Worm (Caenorhabditis elegans) whole organism, L2 larva: ENCODE measurements around the gene cyn-9.
A peak's percentile ranks its signal among the peaks of the same experiment; 100 is the strongest.

Experiments
- C34F6.9 ChIP-seq: fragments of 150-350 bp; optimal IDR thresholded peaks from 2 replicates; lab custom pipeline; 2014; ENCODE audit warnings: missing biosample characterization, missing genetic modification characterization
- F13H6.1 ChIP-seq: sonication (generic microtip); optimal IDR thresholded peaks from 2 replicates; lab custom pipeline; 2016; ENCODE audit warnings: missing genetic modification characterization, missing compliant biosample characterization
- Y55F3AM.14 ChIP-seq: fragments of 200-800 bp; sonication (Bioruptor generic); optimal IDR thresholded peaks from 2 replicates; lab custom pipeline; 2018; ENCODE audit warnings: mild to moderate bottlenecking, missing genetic modification characterization, missing compliant biosample characterization
- ZK546.5 ChIP-seq: sonication (generic microtip); optimal IDR thresholded peaks from 2 replicates; lab custom pipeline; 2017; ENCODE audit warnings: missing biosample characterization, missing genetic modification characterization
- alr-1 ChIP-seq: fragments of 150-350 bp; optimal IDR thresholded peaks from 2 replicates; lab custom pipeline; 2014; ENCODE audit warnings: missing biosample characterization, missing genetic modification characterization
- aly-2 ChIP-seq: fragments of 150-350 bp; optimal IDR thresholded peaks from 2 replicates; lab custom pipeline; 2014; ENCODE audit warnings: missing biosample characterization, missing genetic modification characterization
- ama-1 ChIP-seq: fragments of 150-350 bp; optimal IDR thresholded peaks from 2 replicates; lab custom pipeline; 2018; ENCODE audit warnings: inconsistent platforms
- blmp-1 ChIP-seq: sonication (generic microtip); optimal IDR thresholded peaks from 2 replicates; lab custom pipeline; 2017; ENCODE audit warnings: missing genetic modification characterization, mild to moderate bottlenecking, missing compliant biosample characterization, antibody characterized with exemption, moderate library complexity; ENCODE audit not compliant: insufficient read depth
- ceh-82 ChIP-seq: fragments of 150-350 bp; optimal IDR thresholded peaks from 2 replicates; lab custom pipeline; 2014; ENCODE audit warnings: missing biosample characterization, missing genetic modification characterization
- crh-2 ChIP-seq: sonication (generic microtip); optimal IDR thresholded peaks from 2 replicates; lab custom pipeline; 2017; ENCODE audit warnings: missing biosample characterization, missing genetic modification characterization
- dmd-4 ChIP-seq: sonication (generic microtip); optimal IDR thresholded peaks from 2 replicates; lab custom pipeline; 2017; ENCODE audit warnings: missing biosample characterization, missing genetic modification characterization
- elt-1 ChIP-seq: fragments of 150-350 bp; optimal IDR thresholded peaks from 2 replicates; lab custom pipeline; 2014; ENCODE audit warnings: missing biosample characterization, missing genetic modification characterization
- elt-3 ChIP-seq: sonication (generic microtip); optimal IDR thresholded peaks from 2 replicates; lab custom pipeline; 2017; ENCODE audit warnings: missing biosample characterization, missing genetic modification characterization
- fos-1 ChIP-seq: fragments of 150-350 bp; optimal IDR thresholded peaks from 2 replicates; lab custom pipeline; 2014; ENCODE audit warnings: missing biosample characterization, missing genetic modification characterization
- gmeb-1 ChIP-seq: fragments of 150-350 bp; optimal IDR thresholded peaks from 2 replicates; lab custom pipeline; 2014; ENCODE audit warnings: missing biosample characterization, missing genetic modification characterization
- lin-11 ChIP-seq: fragments of 150-350 bp; sonication (generic microtip); optimal IDR thresholded peaks from 2 replicates; lab custom pipeline; 2014; ENCODE audit warnings: missing biosample characterization, missing genetic modification characterization, inconsistent platforms, mixed read lengths
- lin-13 ChIP-seq: fragments of 150-350 bp; optimal IDR thresholded peaks from 2 replicates; lab custom pipeline; 2014; ENCODE audit warnings: missing biosample characterization, missing genetic modification reagents, missing genetic modification characterization
- lin-39 ChIP-seq: fragments of 150-350 bp; optimal IDR thresholded peaks from 2 replicates; lab custom pipeline; 2014; ENCODE audit warnings: missing biosample characterization, missing genetic modification reagents, missing genetic modification characterization
- lsy-2 ChIP-seq, 2 experiments: fragments of 150-350 bp in 1 of 2; sonication (generic microtip) in 1 of 2; optimal IDR thresholded peaks; 2 replicates each; lab custom pipeline; 2014 to 2017; ENCODE audit warnings: missing biosample characterization in 2 of 2, missing genetic modification characterization in 2 of 2
- mbf-1 ChIP-seq: sonication (generic microtip); optimal IDR thresholded peaks from 2 replicates; lab custom pipeline; 2017; ENCODE audit warnings: missing biosample characterization, missing genetic modification characterization
- mdl-1 ChIP-seq, 2 experiments: fragments of 150-350 bp in 1 of 2; sonication (generic microtip) in 1 of 2; optimal IDR thresholded peaks; 2 replicates each; lab custom pipeline; 2017; ENCODE audit warnings: missing biosample characterization in 2 of 2, missing genetic modification characterization in 2 of 2
- nhr-10 ChIP-seq: sonication (generic microtip); optimal IDR thresholded peaks from 2 replicates; lab custom pipeline; 2017; ENCODE audit warnings: missing biosample characterization, missing genetic modification characterization
- nhr-11 ChIP-seq: fragments of 150-350 bp; optimal IDR thresholded peaks from 2 replicates; lab custom pipeline; 2014; ENCODE audit warnings: missing biosample characterization, missing genetic modification characterization
- nhr-129 ChIP-seq: fragments of 150-350 bp; optimal IDR thresholded peaks from 2 replicates; lab custom pipeline; 2014; ENCODE audit warnings: missing biosample characterization, missing genetic modification characterization
- nhr-21 ChIP-seq: fragments of 150-350 bp; optimal IDR thresholded peaks from 2 replicates; lab custom pipeline; 2014; ENCODE audit warnings: missing biosample characterization, missing genetic modification characterization
- nhr-23 ChIP-seq: fragments of 150-350 bp; optimal IDR thresholded peaks from 2 replicates; lab custom pipeline; 2014; ENCODE audit warnings: missing biosample characterization, missing genetic modification reagents, missing genetic modification characterization
- nhr-237 ChIP-seq: fragments of 150-350 bp; optimal IDR thresholded peaks from 2 replicates; lab custom pipeline; 2014; ENCODE audit warnings: missing biosample characterization, missing genetic modification characterization
- nhr-25 ChIP-seq: fragments of 150-350 bp; sonication (generic microtip); optimal IDR thresholded peaks from 3 replicates; lab custom pipeline; 2014; ENCODE audit warnings: missing biosample characterization, missing genetic modification characterization
- nhr-6 ChIP-seq: fragments of 150-350 bp; optimal IDR thresholded peaks from 2 replicates; lab custom pipeline; 2014; ENCODE audit warnings: missing biosample characterization, missing genetic modification characterization
- peb-1 ChIP-seq: fragments of 150-350 bp; optimal IDR thresholded peaks from 2 replicates; lab custom pipeline; 2014; ENCODE audit warnings: missing biosample characterization, missing genetic modification characterization
- sem-4 ChIP-seq: fragments of 150-350 bp; optimal IDR thresholded peaks from 2 replicates; lab custom pipeline; 2014; ENCODE audit warnings: missing biosample characterization, missing genetic modification reagents, missing genetic modification characterization
- skn-1 ChIP-seq: sonication (generic microtip); optimal IDR thresholded peaks from 2 replicates; lab custom pipeline; 2017; ENCODE audit warnings: missing biosample characterization, missing genetic modification characterization
- sma-3 ChIP-seq: sonication (generic microtip); optimal IDR thresholded peaks from 2 replicates; lab custom pipeline; 2016; ENCODE audit warnings: missing genetic modification reagents, missing genetic modification characterization, missing compliant biosample characterization
- sma-9 ChIP-seq, 2 experiments: fragments of 150-350 bp in 1 of 2; sonication (generic microtip) in 1 of 2; optimal IDR thresholded peaks; 2 replicates each; lab custom pipeline; 2014 to 2016; ENCODE audit warnings: missing genetic modification characterization in 2 of 2, mild to moderate bottlenecking in 1 of 2, missing biosample characterization in 1 of 2, missing compliant biosample characterization in 1 of 2, missing genetic modification reagents in 1 of 2, moderate library complexity in 1 of 2
- snpc-4 ChIP-seq: fragments of 150-350 bp; optimal IDR thresholded peaks from 2 replicates; lab custom pipeline; 2014; ENCODE audit warnings: missing biosample characterization, missing genetic modification characterization
- unc-55 ChIP-seq: fragments of 150-350 bp; sonication (generic microtip); optimal IDR thresholded peaks from 3 replicates; lab custom pipeline; 2014; ENCODE audit warnings: missing biosample characterization, missing genetic modification reagents, missing genetic modification characterization
- unc-62 ChIP-seq: fragments of 150-350 bp; optimal IDR thresholded peaks from 2 replicates; lab custom pipeline; 2014; ENCODE audit warnings: missing biosample characterization, missing genetic modification reagents, missing genetic modification characterization
- zag-1 ChIP-seq: fragments of 150-350 bp; optimal IDR thresholded peaks from 2 replicates; lab custom pipeline; 2014; ENCODE audit warnings: missing biosample characterization, missing genetic modification characterization
- ztf-11 ChIP-seq: sonication (generic microtip); optimal IDR thresholded peaks from 2 replicates; lab custom pipeline; 2017; ENCODE audit warnings: missing biosample characterization, missing genetic modification characterization
- ztf-4 ChIP-seq: fragments of 150-350 bp; optimal IDR thresholded peaks from 2 replicates; lab custom pipeline; 2014; ENCODE audit warnings: missing biosample characterization, missing genetic modification characterization

Gene cyn-9

ce11 chrIII:3703397-3703796 is 4.0 kb upstream of the cyn-9 start, which contains the start of gene C14B1.3:
TSS of gene C14B1.3 (plus strand) at chrIII:3703564.
- peak; percentile 28 for TF ChIP-seq sem-4 (tag; lab: Kevin White, UChicago)
- TF ChIP-seq mbf-1 (tag; lab: Kevin White, UChicago) = no peak
- peak; percentile 21 for TF ChIP-seq nhr-129 (tag; lab: Kevin White, UChicago)
- TF ChIP-seq blmp-1 = peak; percentile 4
- TF ChIP-seq nhr-10 (tag; lab: Kevin White, UChicago) = no peak
- no peak for TF ChIP-seq Y55F3AM.14 (GFP tag; lab: Kevin White, UChicago)
- no peak for TF ChIP-seq lin-11 (tag; lab: Kevin White, UChicago)
- peak in 1 of 2 experiments; percentile 50 for TF ChIP-seq lsy-2 (tag; optimal IDR thresholded peaks at IDR 0.05; lab: Kevin White, UChicago)
- TF ChIP-seq zag-1 (tag; lab: Kevin White, UChicago) = no peak
- TF ChIP-seq mdl-1 (tag; optimal IDR thresholded peaks at IDR 0.05; lab: Kevin White, UChicago) = peak in 1 of 2 experiments; percentile 11
- peak; percentile 56 for TF ChIP-seq unc-55
- TF ChIP-seq unc-62 (GFP tag; lab: Kevin White, UChicago) = no peak
- TF ChIP-seq lin-39 = no peak
- TF ChIP-seq sma-3 (GFP tag; lab: Kevin White, UChicago) = peak; percentile 19
- no peak for TF ChIP-seq nhr-25 (tag; lab: Kevin White, UChicago)
- peak; percentile 90 for TF ChIP-seq fos-1 (tag; lab: Kevin White, UChicago)
- TF ChIP-seq ztf-11 = no peak
- TF ChIP-seq lin-13 = peak; percentile 34
- peak; percentile 4 for TF ChIP-seq sma-9 (GFP tag; optimal IDR thresholded peaks at IDR 0.05; lab: Kevin White, UChicago)
- no peak for TF ChIP-seq sma-9 (tag; optimal IDR thresholded peaks at IDR 0.05; lab: Kevin White, UChicago)
- peak; percentile 86 for TF ChIP-seq C34F6.9 (tag; lab: Kevin White, UChicago)
- TF ChIP-seq ztf-4 (tag; lab: Kevin White, UChicago) = no peak
- TF ChIP-seq nhr-6 (tag; lab: Kevin White, UChicago) = no peak
- TF ChIP-seq crh-2 (tag; lab: Kevin White, UChicago) = peak; percentile 32

ce11 chrIII:3701411-3702310 is 2.2 kb upstream of the cyn-9 start, which contains the start of the genes pdi-1 and C14B1.2:
TSS of gene pdi-1 (minus strand) at chrIII:3701461.
TSS of gene C14B1.2 (plus strand) at chrIII:3702260.
- TF ChIP-seq nhr-6 (tag; lab: Kevin White, UChicago) (no peak), C34F6.9 (tag; lab: Kevin White, UChicago) (peak; percentile 64), snpc-4 (tag; lab: Kevin White, UChicago) (no peak), mdl-1 (tag; optimal IDR thresholded peaks at IDR 0.05; lab: Kevin White, UChicago) (peak; percentile 28 to 62), unc-55 (peak; percentile 21), blmp-1 (peak; percentile 17), ZK546.5 (tag; lab: Kevin White, UChicago) (no peak), crh-2 (tag; lab: Kevin White, UChicago) (peak; percentile 92), nhr-129 (tag; lab: Kevin White, UChicago) (peak; percentile 57), gmeb-1 (tag; lab: Kevin White, UChicago) (no peak), ztf-11 (no peak), elt-1 (tag; lab: Kevin White, UChicago) (no peak), nhr-25 (tag; lab: Kevin White, UChicago) (peak; percentile 10), elt-3 (tag; lab: Kevin White, UChicago) (no peak), nhr-21 (peak; percentile 35), nhr-11 (tag; lab: Kevin White, UChicago) (no peak), ama-1 (lab: Kevin White, UChicago) (no peak), nhr-237 (tag; lab: Kevin White, UChicago) (no peak), zag-1 (tag; lab: Kevin White, UChicago) (no peak), Y55F3AM.14 (GFP tag; lab: Kevin White, UChicago) (no peak), F13H6.1 (peak; percentile 25), skn-1 (peak; percentile 6), nhr-23 (no peak), sma-3 (GFP tag; lab: Kevin White, UChicago) (peak; percentile 30), ceh-82 (tag; lab: Kevin White, UChicago) (no peak), dmd-4 (no peak), alr-1 (tag; lab: Kevin White, UChicago) (no peak), peb-1 (no peak), aly-2 (tag; lab: Kevin White, UChicago) (no peak), sma-9 (GFP tag; optimal IDR thresholded peaks at IDR 0.05; lab: Kevin White, UChicago) (peak; percentile 11), sma-9 (tag; optimal IDR thresholded peaks at IDR 0.05; lab: Kevin White, UChicago) (no peak), fos-1 (tag; lab: Kevin White, UChicago) (peak; percentile 87), sem-4 (tag; lab: Kevin White, UChicago) (no peak), lsy-2 (tag; optimal IDR thresholded peaks at IDR 0.05; lab: Kevin White, UChicago) (peak in 1 of 2 experiments; percentile 33)
